Worm (Caenorhabditis elegans) whole organism, young adult: ENCODE results near the gene Y54G2A.77.
"Not testable (repeated sequence)": the region's sequence is repeated elsewhere in the genome, so short reads cannot be mapped to it uniquely, and the experiment has no call there.

Experiments used
- F37B4.10 ChIP-seq: fragments of 200-800 bp; sonication (Bioruptor generic); IDR thresholded peaks from 2 replicates; pipeline ENCODE4 v1.3.6; 2022; ENCODE audit warnings: missing genetic modification characterization, missing compliant biosample characterization
- F55B11.4 ChIP-seq: sonication (generic microtip); optimal IDR thresholded peaks from 2 replicates; lab custom pipeline; 2016; ENCODE audit warnings: missing compliant biosample characterization, missing genetic modification characterization, borderline replicate concordance; ENCODE audit not compliant: insufficient read depth
- him-1 ChIP-seq: sonication (generic microtip); optimal IDR thresholded peaks from 2 replicates; lab custom pipeline; 2016; ENCODE audit warnings: missing genotype, missing genetic modification reagents, missing genetic modification characterization, missing compliant biosample characterization
- hmg-20 ChIP-seq: fragments of 200-800 bp; sonication (Bioruptor generic); IDR thresholded peaks from 2 replicates; pipeline ENCODE4 v1.3.6; 2022; ENCODE audit warnings: missing genetic modification reagents, missing genetic modification characterization, missing compliant biosample characterization

DNA sequence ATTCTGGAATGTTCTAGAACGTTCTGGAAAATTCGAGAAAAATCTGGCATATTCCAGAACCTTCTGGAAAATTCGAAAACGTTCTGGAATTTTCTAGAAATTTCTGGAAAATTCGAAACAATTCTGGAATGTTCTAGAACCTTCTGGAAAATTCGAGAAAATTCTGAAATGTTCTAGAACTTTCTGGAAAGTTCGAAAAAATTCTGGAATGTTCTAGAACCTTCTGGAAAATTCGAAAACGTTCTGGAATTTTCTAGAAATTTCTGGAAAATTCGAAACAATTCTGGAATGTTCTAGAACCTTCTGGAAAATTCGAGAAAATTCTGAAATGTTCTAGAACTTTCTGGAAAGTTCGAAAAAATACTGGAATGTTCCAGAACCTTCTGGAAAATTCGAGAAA lies 7.6 kb upstream of the Y54G2A.77 start:
- not testable (repeated sequence) for TF ChIP-seq F37B4.10 (GFP tag; lab: Robert Waterston, UW); him-1 (tag; lab: Kevin White, UChicago); F55B11.4; hmg-20
